Worm (Caenorhabditis elegans) whole organism, late embryonic: ENCODE measurements around the gene osm-12.

Experiments used
- K09A11.1 ChIP-seq: sonication (generic microtip); optimal IDR thresholded peaks from 2 replicates; lab custom pipeline; 2017; ENCODE audit warnings: antibody characterized with exemption, mild to moderate bottlenecking, missing genetic modification characterization, missing compliant biosample characterization; ENCODE audit not compliant: insufficient read depth
- ceh-34 ChIP-seq: sonication (generic microtip); optimal IDR thresholded peaks from 2 replicates; lab custom pipeline; 2016; ENCODE audit warnings: mild to moderate bottlenecking, missing genetic modification characterization, missing compliant biosample characterization
- ceh-9 ChIP-seq: sonication (generic microtip); optimal IDR thresholded peaks from 2 replicates; lab custom pipeline; 2016; ENCODE audit warnings: mild to moderate bottlenecking, missing genetic modification characterization, inconsistent platforms, missing compliant biosample characterization
- fkh-10 ChIP-seq: fragments of 150-350 bp; optimal IDR thresholded peaks from 2 replicates; lab custom pipeline; 2014; ENCODE audit warnings: missing biosample characterization, missing genetic modification reagents, missing genetic modification characterization
- lim-6 ChIP-seq: sonication (generic microtip); optimal IDR thresholded peaks from 2 replicates; lab custom pipeline; 2016; ENCODE audit warnings: missing genetic modification characterization, missing compliant biosample characterization
- pha-2 ChIP-seq: sonication (generic microtip); optimal IDR thresholded peaks from 2 replicates; lab custom pipeline; 2017; ENCODE audit warnings: mild to moderate bottlenecking, missing genetic modification characterization, missing compliant biosample characterization
- pqm-1 ChIP-seq: sonication (generic microtip); optimal IDR thresholded peaks from 2 replicates; lab custom pipeline; 2016; ENCODE audit warnings: missing genetic modification characterization, missing compliant biosample characterization
- sox-2 ChIP-seq: fragments of 200-800 bp; sonication (Bioruptor generic); IDR thresholded peaks from 2 replicates; pipeline ENCODE4 v1.3.6; 2022; ENCODE audit warnings: missing genetic modification reagents, missing genetic modification characterization, missing compliant biosample characterization
- sox-4 ChIP-seq: sonication (generic microtip); optimal IDR thresholded peaks from 2 replicates; lab custom pipeline; 2017; ENCODE audit warnings: mild to moderate bottlenecking, missing genetic modification characterization, inconsistent platforms, missing compliant biosample characterization
- tbx-2 ChIP-seq: sonication (generic microtip); optimal IDR thresholded peaks from 2 replicates; lab custom pipeline; 2016; ENCODE audit warnings: missing genetic modification characterization, missing compliant biosample characterization
- unc-86 ChIP-seq: sonication (generic microtip); optimal IDR thresholded peaks from 2 replicates; lab custom pipeline; 2016; ENCODE audit warnings: missing genetic modification characterization, missing compliant biosample characterization

DNA sequence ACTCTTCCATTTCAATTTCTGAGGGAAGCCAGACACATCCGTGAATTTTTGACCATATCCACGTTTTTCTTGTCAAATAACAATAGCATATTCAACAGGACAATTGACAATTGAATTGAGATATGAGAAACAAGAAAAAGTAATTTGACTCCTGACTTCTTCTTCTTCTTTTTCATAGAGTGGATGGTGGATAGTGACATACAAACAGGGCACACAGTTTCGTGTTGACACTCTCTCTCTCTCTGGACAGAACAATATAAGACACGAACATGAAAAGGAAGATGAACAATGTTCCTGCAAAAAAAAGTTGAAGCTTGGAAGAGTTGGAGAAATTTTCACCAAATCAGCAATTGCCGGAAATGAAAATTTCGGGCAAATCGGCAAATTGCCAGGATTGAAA, 51.2 kb downstream of the osm-12 start:
- no peak for TF ChIP-seq sox-4
- no peak for TF ChIP-seq fkh-10 (GFP tag; lab: Kevin White, UChicago)
- TF ChIP-seq K09A11.1 = no peak
- TF ChIP-seq ceh-9 (tag; lab: Kevin White, UChicago) = no peak
- TF ChIP-seq tbx-2 (tag; lab: Kevin White, UChicago) = no peak
- no peak for TF ChIP-seq unc-86
- no peak for TF ChIP-seq pqm-1 (tag; lab: Kevin White, UChicago)
- no peak for TF ChIP-seq lim-6 (tag; lab: Kevin White, UChicago)
- no peak; the same call in 1 of the 2 replicates for TF ChIP-seq sox-2 (GFP tag; lab: Robert Waterston, UW)
- TF ChIP-seq ceh-34 (tag; lab: Kevin White, UChicago) = no peak
- TF ChIP-seq pha-2 (tag; lab: Kevin White, UChicago) = no peak
